Worm (Caenorhabditis elegans): ENCODE measurements around the gene lir-1.

lir-1 gene

ce11 chrII:7662008-7662686 lies 9.7 kb upstream of the lir-1 start, which contains the start of gene alfa-1:
Gene alfa-1 (minus strand): TSS chrII:7662522.
- TF ChIP-seq W03F9.2 (tag; optimal IDR thresholded peaks at IDR 0.05) (no peak), dao-5 (tag; optimal IDR thresholded peaks at IDR 0.05) (no peak), him-1 (tag; optimal IDR thresholded peaks at IDR 0.05) (no peak)

DNA sequence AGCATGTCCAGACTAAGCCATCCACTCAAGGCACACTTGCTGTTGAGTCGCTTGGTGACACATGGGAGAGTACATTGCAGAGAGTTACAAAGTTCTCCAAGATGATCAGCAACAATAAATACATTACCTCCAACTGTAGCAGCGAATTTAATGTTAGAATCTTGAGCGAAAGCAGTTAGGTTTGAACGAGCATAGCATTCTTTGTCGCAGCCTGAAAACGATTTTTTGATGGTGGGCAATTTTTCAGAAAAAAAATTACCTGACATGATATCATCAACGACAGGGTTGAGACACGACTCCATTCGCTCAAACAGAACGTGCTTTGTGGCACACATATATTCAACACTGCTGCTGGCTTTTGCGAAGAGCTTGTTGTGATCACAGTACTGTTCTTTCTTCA lies 8.8 kb upstream of the lir-1 start:
- TF ChIP-seq him-1 (tag; optimal IDR thresholded peaks at IDR 0.05) (no peak), dao-5 (tag; optimal IDR thresholded peaks at IDR 0.05) (no peak)

DNA sequence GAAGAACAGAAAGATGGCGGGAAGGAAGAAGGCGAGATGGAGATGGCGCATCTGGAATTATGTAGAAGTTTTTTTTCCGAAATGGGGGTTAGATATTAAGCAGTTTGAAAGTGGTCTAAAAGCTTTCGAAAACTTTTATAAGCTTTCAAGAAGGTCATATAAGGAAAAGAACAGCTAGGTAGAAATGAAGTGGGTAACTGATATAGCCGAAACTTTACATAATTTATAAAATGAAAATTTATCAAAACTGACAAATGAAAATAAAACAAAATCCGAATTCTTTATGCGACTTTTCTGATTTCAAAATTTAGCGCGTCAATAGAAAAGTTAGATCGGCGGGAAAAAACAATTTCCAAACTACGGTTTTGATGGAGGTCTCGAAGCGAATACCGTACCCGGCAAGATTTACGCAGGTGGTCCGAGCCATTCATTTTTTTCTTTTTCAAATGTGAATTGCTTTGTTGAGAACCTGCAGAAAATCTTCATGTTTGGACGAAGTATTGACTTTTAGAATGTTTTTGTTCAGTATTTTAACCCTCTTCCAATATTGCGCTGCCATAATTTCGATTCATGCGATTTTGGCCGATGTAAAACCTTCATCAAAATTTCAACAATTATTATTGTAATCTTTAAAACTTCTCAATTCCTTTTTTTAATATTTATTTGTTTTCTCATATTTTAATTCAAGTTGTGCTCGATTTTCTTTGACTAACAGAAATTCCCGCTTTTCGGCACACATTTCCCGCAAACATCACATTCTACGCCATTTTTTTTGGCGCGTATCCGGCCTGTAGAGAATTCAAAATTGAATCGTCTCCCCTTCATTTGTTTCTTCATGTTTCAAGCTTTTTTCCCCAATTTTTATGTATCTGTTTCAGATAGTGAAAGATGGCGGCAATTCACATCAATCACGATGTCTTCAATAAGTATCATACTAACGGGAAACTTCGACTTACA lies 7.8 kb upstream of the lir-1 start, which contains the start of the genes F18A1.7 and rpa-1:
F18A1.7 (minus strand) TSS at position 51 of the 957 bp plus-strand sequence.
rpa-1 (plus strand) TSS at position 879 of the 957 bp plus-strand sequence.
- no peak for TF ChIP-seq dao-5 (tag; optimal IDR thresholded peaks at IDR 0.05)
- TF ChIP-seq him-1 (tag; optimal IDR thresholded peaks at IDR 0.05), result no peak
- TF ChIP-seq W03F9.2 (tag; optimal IDR thresholded peaks at IDR 0.05), result no peak

- TF ChIP-seq him-1 (tag; optimal IDR thresholded peaks at IDR 0.05) (no peak), W03F9.2 (tag; optimal IDR thresholded peaks at IDR 0.05) (no peak), dao-5 (tag; optimal IDR thresholded peaks at IDR 0.05) (no peak)
Observed at ce11 chrII:7666338-7666737, 5.5 kb upstream of the lir-1 start.

- no peak for TF ChIP-seq W03F9.2 (tag; optimal IDR thresholded peaks at IDR 0.05)
- no peak for TF ChIP-seq dao-5 (tag; optimal IDR thresholded peaks at IDR 0.05)
- TF ChIP-seq him-1 (tag; optimal IDR thresholded peaks at IDR 0.05), result no peak
Observed at ce11 chrII:7666967-7667366, 4.8 kb upstream of the lir-1 start, which contains the start of gene lir-2. Gene lir-2 (plus strand): TSS chrII:7667267.

- TF ChIP-seq dao-5 (tag; optimal IDR thresholded peaks at IDR 0.05) (no peak), W03F9.2 (tag; optimal IDR thresholded peaks at IDR 0.05) (no peak), him-1 (tag; optimal IDR thresholded peaks at IDR 0.05) (no peak)
Observed at ce11 chrII:7669409-7669808, 2.4 kb upstream of the lir-1 start.

DNA sequence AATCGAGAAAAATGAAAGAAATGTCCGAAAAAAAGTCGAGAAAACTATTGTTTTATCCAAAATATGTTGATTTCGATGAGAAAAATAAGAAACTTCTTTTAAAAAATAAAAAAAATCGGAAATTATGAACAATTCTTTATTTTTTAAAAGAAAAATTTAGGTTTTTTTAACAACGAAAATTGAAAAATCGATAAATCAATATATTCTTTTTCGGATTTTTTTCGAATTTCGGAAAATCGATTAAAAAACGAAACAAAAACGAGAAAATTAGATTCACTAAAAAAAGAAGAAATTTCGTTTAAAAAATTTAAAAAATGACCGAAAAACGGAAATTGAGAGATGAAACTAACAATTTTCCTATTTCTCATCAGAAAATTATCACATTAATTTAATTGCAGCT lies 1.8 kb upstream of the lir-1 start:
- TF ChIP-seq W03F9.2 (tag; optimal IDR thresholded peaks at IDR 0.05) (no peak), dao-5 (tag; optimal IDR thresholded peaks at IDR 0.05) (no peak), him-1 (tag; optimal IDR thresholded peaks at IDR 0.05) (no peak)

- TF ChIP-seq him-1 (tag; optimal IDR thresholded peaks at IDR 0.05) (no peak), W03F9.2 (tag; optimal IDR thresholded peaks at IDR 0.05) (no peak), dao-5 (tag; optimal IDR thresholded peaks at IDR 0.05) (no peak)
Observed at ce11 chrII:7675752-7676151, 3.9 kb downstream of the lir-1 start.

ce11 chrII:7676307-7676905 lies 4.6 kb downstream of the lir-1 start:
- TF ChIP-seq W03F9.2 (tag; optimal IDR thresholded peaks at IDR 0.05) (no peak), dao-5 (tag; optimal IDR thresholded peaks at IDR 0.05) (no peak), him-1 (tag; optimal IDR thresholded peaks at IDR 0.05) (no peak)

ce11 chrII:7678512-7678911 lies 6.7 kb downstream of the lir-1 start:
- TF ChIP-seq dao-5 (tag; optimal IDR thresholded peaks at IDR 0.05) (no peak), him-1 (tag; optimal IDR thresholded peaks at IDR 0.05) (no peak), W03F9.2 (tag; optimal IDR thresholded peaks at IDR 0.05) (no peak)

- TF ChIP-seq dao-5 (tag; optimal IDR thresholded peaks at IDR 0.05), result no peak
- no peak for TF ChIP-seq him-1 (tag; optimal IDR thresholded peaks at IDR 0.05)
- TF ChIP-seq W03F9.2 (tag; optimal IDR thresholded peaks at IDR 0.05), result no peak
Observed at ce11 chrII:7679499-7680012, 7.8 kb downstream of the lir-1 start.

DNA sequence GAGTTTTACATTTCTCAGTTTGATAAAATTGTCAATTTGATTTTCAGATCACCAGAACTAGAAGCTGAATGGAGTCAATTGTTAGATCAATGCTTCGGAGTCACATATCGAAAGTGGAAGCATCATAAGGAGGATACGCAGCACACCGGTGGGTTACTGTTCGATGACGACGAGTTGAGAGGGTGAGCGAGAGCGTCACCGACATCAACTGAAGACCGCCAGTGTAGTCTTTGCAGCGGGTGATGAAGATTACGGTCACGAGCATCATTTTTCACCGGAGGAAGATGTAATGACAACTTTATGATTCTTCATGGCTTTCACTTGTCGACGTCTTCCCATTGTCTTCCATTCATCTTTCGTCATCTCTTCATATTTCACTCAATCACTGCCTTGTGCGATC lies 10.1 kb downstream of the lir-1 start, which contains the start of gene lin-26:
lin-26 (plus strand) TSS at position 301 of the 400 bp plus-strand sequence.
- no peak for TF ChIP-seq dao-5 (tag; optimal IDR thresholded peaks at IDR 0.05)
- no peak for TF ChIP-seq him-1 (tag; optimal IDR thresholded peaks at IDR 0.05)
- TF ChIP-seq W03F9.2 (tag; optimal IDR thresholded peaks at IDR 0.05), result no peak

DNA sequence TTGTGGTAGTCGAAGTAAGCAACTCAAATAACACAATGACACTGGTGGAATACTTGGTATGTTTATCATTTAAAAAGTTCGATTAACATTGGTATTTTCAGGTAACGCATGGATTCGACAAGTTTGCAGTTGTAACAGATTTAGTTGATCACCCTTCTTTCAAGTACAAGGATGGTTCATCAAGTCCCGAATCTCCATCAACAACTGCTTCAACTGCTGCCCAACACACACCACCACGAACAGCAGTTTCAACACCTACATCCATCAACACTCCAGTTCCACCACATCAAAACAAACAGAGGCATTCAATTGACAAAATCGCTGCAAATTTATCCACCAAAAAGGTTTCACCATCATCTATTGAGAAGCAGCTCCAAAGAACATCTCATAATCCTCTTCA lies 10.7 kb downstream of the lir-1 start:
- TF ChIP-seq dao-5 (tag; optimal IDR thresholded peaks at IDR 0.05) (no peak), W03F9.2 (tag; optimal IDR thresholded peaks at IDR 0.05) (no peak), him-1 (tag; optimal IDR thresholded peaks at IDR 0.05) (no peak)
